Worm (Caenorhabditis elegans) whole organism, midembryonic: Measurements from ENCODE around the gene figl-1.

ENCODE experiments used
- klf-2 ChIP-seq: fragments of 200-800 bp; sonication (Bioruptor generic); conservative IDR thresholded peaks from 2 replicates; pipeline ENCODE4 v1.3.6; 2022; ENCODE audit warnings: missing genetic modification reagents, missing genetic modification characterization, missing compliant biosample characterization
- med-1 ChIP-seq: sonication (generic microtip); optimal IDR thresholded peaks from 2 replicates; lab custom pipeline; 2017; ENCODE audit warnings: missing genetic modification characterization, mild to moderate bottlenecking, missing compliant biosample characterization, antibody characterized with exemption, missing genetic modification reagents; ENCODE audit not compliant: insufficient read depth
- ref-1 ChIP-seq: fragments of 200-800 bp; sonication (Bioruptor generic); conservative IDR thresholded peaks from 2 replicates; pipeline ENCODE4 v1.3.6; 2022; ENCODE audit warnings: missing genetic modification reagents, missing genetic modification characterization, missing compliant biosample characterization
- ztf-29 ChIP-seq: fragments of 200-800 bp; sonication (Bioruptor generic); IDR thresholded peaks from 2 replicates; pipeline ENCODE4 v1.3.6; 2022; ENCODE audit warnings: missing genetic modification reagents, missing genetic modification characterization, missing compliant biosample characterization

DNA sequence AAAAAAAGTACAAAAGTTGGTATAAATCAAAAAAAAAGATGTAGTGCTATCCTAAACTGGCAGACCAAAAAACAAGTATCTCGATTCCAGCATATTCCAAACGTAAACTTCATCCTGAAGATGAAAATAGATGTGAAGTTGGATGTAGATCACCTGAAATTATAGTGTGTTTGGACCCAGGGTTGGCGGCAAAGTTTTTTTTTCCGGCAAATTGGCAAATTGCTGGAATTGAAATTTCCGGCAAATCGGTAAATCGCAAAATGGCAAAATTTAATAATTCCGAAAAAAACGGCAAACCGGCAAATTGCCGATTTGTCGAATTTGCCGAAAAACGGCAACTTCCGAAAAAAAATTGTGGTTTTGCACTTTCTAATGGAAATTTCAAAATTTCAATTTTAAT is 38.7 kb upstream of the figl-1 start, which contains the start of gene F13A2.2:
- no peak for TF ChIP-seq ztf-29 (GFP tag; lab: Robert Waterston, UW)
- no peak for TF ChIP-seq med-1
- TF ChIP-seq ref-1 (GFP tag; lab: Robert Waterston, UW) = no peak
- TF ChIP-seq klf-2 = no peak
